Worm (Caenorhabditis elegans) whole organism, L3 larva: ENCODE results near the gene F09B12.5.

Source experiments
- ceh-28 ChIP-seq: fragments of 150-350 bp; optimal IDR thresholded peaks from 2 replicates; lab custom pipeline; 2014; ENCODE audit warnings: missing biosample characterization, missing genetic modification reagents, missing genetic modification characterization
- ceh-82 ChIP-seq: fragments of 150-350 bp; optimal IDR thresholded peaks from 2 replicates; lab custom pipeline; 2014; ENCODE audit warnings: missing biosample characterization, missing genetic modification characterization
- fkh-10 ChIP-seq: sonication (generic microtip); optimal IDR thresholded peaks from 2 replicates; lab custom pipeline; 2017; ENCODE audit warnings: missing biosample characterization, missing genetic modification reagents, missing genetic modification characterization
- nhr-28 ChIP-seq: fragments of 150-350 bp; optimal IDR thresholded peaks from 2 replicates; lab custom pipeline; 2014; ENCODE audit warnings: missing biosample characterization, missing genetic modification characterization

DNA sequence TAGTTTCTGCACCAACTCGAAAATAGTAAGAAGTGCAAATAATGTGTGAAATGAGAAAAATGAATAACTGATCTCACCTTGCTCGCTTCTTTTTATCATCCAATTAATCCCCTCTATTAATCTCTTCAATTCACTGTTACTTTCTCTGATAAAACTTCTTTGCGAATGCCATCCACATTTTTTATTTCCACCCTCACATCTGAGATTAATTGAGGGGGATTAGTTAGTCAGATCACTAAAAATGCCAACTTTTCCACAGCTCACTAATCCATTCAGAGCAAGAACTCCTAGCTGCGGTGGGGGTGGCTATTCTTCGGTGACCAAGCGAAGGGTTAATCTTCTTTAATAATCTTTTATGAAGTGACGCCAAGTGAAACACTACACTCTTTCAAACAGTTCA, 49.7 kb upstream of the F09B12.5 start, which contains the start of gene dsc-1:
- TF ChIP-seq ceh-28 (tag; lab: Kevin White, UChicago) (no peak), ceh-82 (tag; lab: Kevin White, UChicago) (no peak), nhr-28 (tag; lab: Kevin White, UChicago) (no peak), fkh-10 (no peak)
